Worm (Caenorhabditis elegans) whole organism, young adult: Measurements from ENCODE around the gene C48A7.16.

ENCODE experiments used
- B0035.1 ChIP-seq: sonication (generic microtip); optimal IDR thresholded peaks from 2 replicates; lab custom pipeline; 2016; ENCODE audit warnings: missing genetic modification characterization, mild to moderate bottlenecking, missing compliant biosample characterization, missing genotype, missing genetic modification reagents
- B0261.1 ChIP-seq: sonication (generic microtip); optimal IDR thresholded peaks from 2 replicates; lab custom pipeline; 2016; ENCODE audit warnings: mild to moderate bottlenecking, missing genetic modification characterization, moderate library complexity, missing compliant biosample characterization
- B0336.3 ChIP-seq: fragments of 200-800 bp; sonication (Bioruptor generic); IDR thresholded peaks from 2 replicates; pipeline ENCODE4 v1.3.6; 2022; ENCODE audit warnings: missing genetic modification characterization, missing compliant biosample characterization
- C06A6.2 ChIP-seq: fragments of 200-800 bp; sonication (Bioruptor generic); conservative IDR thresholded peaks from 2 replicates; pipeline ENCODE4 v1.3.6; 2022; ENCODE audit warnings: missing genetic modification characterization, missing compliant biosample characterization
- C17E4.6 ChIP-seq: fragments of 200-800 bp; sonication (Bioruptor generic); IDR thresholded peaks from 2 replicates; pipeline ENCODE4 v1.3.6; 2022; ENCODE audit warnings: missing genetic modification reagents, missing genetic modification characterization, missing compliant biosample characterization
- F10E7.11 ChIP-seq: sonication (generic microtip); optimal IDR thresholded peaks from 2 replicates; lab custom pipeline; 2017; ENCODE audit warnings: mild to moderate bottlenecking, missing genetic modification characterization, moderate library complexity, missing compliant biosample characterization
- F23B12.7 ChIP-seq: sonication (generic microtip); optimal IDR thresholded peaks from 2 replicates; lab custom pipeline; 2017; ENCODE audit warnings: missing genetic modification characterization, mild to moderate bottlenecking, missing compliant biosample characterization, antibody characterized with exemption, moderate library complexity; ENCODE audit not compliant: insufficient read depth
- F37B4.10 ChIP-seq: fragments of 200-800 bp; sonication (Bioruptor generic); IDR thresholded peaks from 2 replicates; pipeline ENCODE4 v1.3.6; 2022; ENCODE audit warnings: missing genetic modification characterization, missing compliant biosample characterization
- F49E8.2 ChIP-seq: sonication (generic microtip); optimal IDR thresholded peaks from 3 replicates; lab custom pipeline; 2017; ENCODE audit warnings: missing genetic modification characterization, mild to moderate bottlenecking, missing compliant biosample characterization, antibody characterized with exemption, moderate library complexity; ENCODE audit not compliant: insufficient read depth
- K12H6.12 ChIP-seq: fragments of 200-800 bp; sonication (Bioruptor generic); optimal IDR thresholded peaks from 2 replicates; lab custom pipeline; 2018; ENCODE audit warnings: mild to moderate bottlenecking, missing genetic modification characterization, missing compliant biosample characterization
- Y67H2A.10 ChIP-seq: fragments of 200-800 bp; sonication (Bioruptor generic); conservative IDR thresholded peaks from 2 replicates; pipeline ENCODE4 v1.3.6; 2022; ENCODE audit warnings: missing genetic modification reagents, missing genetic modification characterization, missing compliant biosample characterization
- Y95B8A.8 ChIP-seq: fragments of 200-800 bp; sonication (Bioruptor generic); IDR thresholded peaks from 2 replicates; pipeline ENCODE4 v1.3.6; 2022; ENCODE audit warnings: missing genetic modification reagents, missing genetic modification characterization, missing compliant biosample characterization
- aptf-2 ChIP-seq: fragments of 200-800 bp; sonication (Bioruptor generic); conservative IDR thresholded peaks from 2 replicates; pipeline ENCODE4 v1.3.6; 2022; ENCODE audit warnings: missing genetic modification reagents, missing genetic modification characterization, missing compliant biosample characterization
- atf-7 ChIP-seq: sonication (generic microtip); optimal IDR thresholded peaks from 2 replicates; lab custom pipeline; 2017; ENCODE audit warnings: mild to moderate bottlenecking, missing genetic modification characterization, missing compliant biosample characterization
- athp-1 ChIP-seq: sonication (generic microtip); optimal IDR thresholded peaks from 2 replicates; lab custom pipeline; 2017; ENCODE audit warnings: mild to moderate bottlenecking, missing genetic modification characterization, missing compliant biosample characterization
- attf-5 ChIP-seq: fragments of 200-800 bp; sonication (Bioruptor generic); optimal IDR thresholded peaks from 2 replicates; lab custom pipeline; 2018; ENCODE audit warnings: mild to moderate bottlenecking, missing genetic modification characterization, missing compliant biosample characterization
- bed-1 ChIP-seq: fragments of 200-800 bp; sonication (Bioruptor generic); IDR thresholded peaks from 2 replicates; pipeline ENCODE4 v1.3.6; 2022; ENCODE audit warnings: missing genetic modification reagents, missing genetic modification characterization, missing compliant biosample characterization
- ccch-3 ChIP-seq: fragments of 200-800 bp; sonication (Bioruptor generic); optimal IDR thresholded peaks from 2 replicates; lab custom pipeline; 2018; ENCODE audit warnings: mild to moderate bottlenecking, missing genetic modification characterization, missing compliant biosample characterization
- cebp-1 ChIP-seq, 2 experiments: fragments of 200-800 bp in 1 of 2; sonication (Bioruptor generic) in 1 of 2; sonication (generic microtip) in 1 of 2; IDR thresholded peaks in 1 of 2; optimal IDR thresholded peaks in 1 of 2; 2 replicates each; pipeline versions ENCODE4 v1.3.6 to Lab custom; 2017 to 2022; ENCODE audit warnings: missing compliant biosample characterization in 2 of 2, missing genetic modification characterization in 2 of 2, mild to moderate bottlenecking in 1 of 2, missing genetic modification reagents in 1 of 2, moderate library complexity in 1 of 2
- ceh-79 ChIP-seq: sonication (generic microtip); optimal IDR thresholded peaks from 2 replicates; lab custom pipeline; 2017; ENCODE audit warnings: mild to moderate bottlenecking, missing genetic modification characterization, missing compliant biosample characterization
- dox-1 ChIP-seq: fragments of 200-800 bp; sonication (Bioruptor generic); IDR thresholded peaks from 2 replicates; pipeline ENCODE4 v1.3.6; 2022; ENCODE audit warnings: missing genetic modification reagents, missing genetic modification characterization, missing compliant biosample characterization
- dpl-1 ChIP-seq: fragments of 150-350 bp; optimal IDR thresholded peaks from 2 replicates; lab custom pipeline; 2014; ENCODE audit warnings: missing biosample characterization, missing genetic modification reagents, missing genetic modification characterization
- efl-1 ChIP-seq: fragments of 150-350 bp; optimal IDR thresholded peaks from 2 replicates; lab custom pipeline; 2014; ENCODE audit warnings: missing biosample characterization, missing genetic modification reagents, missing genetic modification characterization
- ets-4 ChIP-seq: fragments of 200-800 bp; sonication (Bioruptor generic); optimal IDR thresholded peaks from 2 replicates; lab custom pipeline; 2018; ENCODE audit warnings: mild to moderate bottlenecking, missing genetic modification characterization, missing compliant biosample characterization
- him-1 ChIP-seq: sonication (generic microtip); optimal IDR thresholded peaks from 2 replicates; lab custom pipeline; 2016; ENCODE audit warnings: missing genotype, missing genetic modification reagents, missing genetic modification characterization, missing compliant biosample characterization
- hmg-20 ChIP-seq: fragments of 200-800 bp; sonication (Bioruptor generic); IDR thresholded peaks from 2 replicates; pipeline ENCODE4 v1.3.6; 2022; ENCODE audit warnings: missing genetic modification reagents, missing genetic modification characterization, missing compliant biosample characterization
- let-607 ChIP-seq, 2 experiments: fragments of 200-800 bp in 1 of 2; sonication (Bioruptor generic) in 1 of 2; sonication (generic microtip) in 1 of 2; optimal IDR thresholded peaks; 2 replicates each; lab custom pipeline; 2016 to 2018; ENCODE audit warnings: mild to moderate bottlenecking in 2 of 2, missing compliant biosample characterization in 2 of 2, missing genetic modification characterization in 2 of 2, moderate library complexity in 2 of 2, missing genotype in 1 of 2
- lin-35 ChIP-seq, 3 experiments: fragments of 150-350 bp in 2 of 3; sonication (generic microtip) in 1 of 3; optimal IDR thresholded peaks; 2 replicates each; lab custom pipeline; 2014 to 2018; ENCODE audit warnings: missing biosample characterization in 3 of 3, missing genetic modification characterization in 3 of 3, missing genetic modification reagents in 3 of 3
- lin-40 ChIP-seq: sonication (generic microtip); optimal IDR thresholded peaks from 2 replicates; lab custom pipeline; 2016; ENCODE audit warnings: missing genetic modification characterization, mild to moderate bottlenecking, missing compliant biosample characterization, missing genotype, missing genetic modification reagents
- lsl-1 ChIP-seq: fragments of 200-800 bp; sonication (Bioruptor generic); optimal IDR thresholded peaks from 2 replicates; lab custom pipeline; 2018; ENCODE audit warnings: mild to moderate bottlenecking, missing genetic modification characterization, moderate library complexity, missing compliant biosample characterization
- madf-10 ChIP-seq: sonication (generic microtip); optimal IDR thresholded peaks from 2 replicates; lab custom pipeline; 2016; ENCODE audit warnings: mild to moderate bottlenecking, missing genetic modification characterization, missing compliant biosample characterization
- madf-6 ChIP-seq: fragments of 200-800 bp; sonication (Bioruptor generic); IDR thresholded peaks from 2 replicates; pipeline ENCODE4 v1.3.6; 2022; ENCODE audit warnings: missing genetic modification reagents, missing genetic modification characterization, missing compliant biosample characterization
- madf-8 ChIP-seq: fragments of 200-800 bp; sonication (Bioruptor generic); conservative IDR thresholded peaks from 2 replicates; pipeline ENCODE4 v1.3.6; 2022; ENCODE audit warnings: missing genetic modification reagents, missing genetic modification characterization, missing compliant biosample characterization
- nhr-27 ChIP-seq: fragments of 200-800 bp; sonication (Bioruptor generic); optimal IDR thresholded peaks from 2 replicates; lab custom pipeline; 2018; ENCODE audit warnings: mild to moderate bottlenecking, missing genetic modification characterization, moderate library complexity, missing compliant biosample characterization
- somi-1 ChIP-seq: fragments of 200-800 bp; sonication (Bioruptor generic); optimal IDR thresholded peaks from 2 replicates; lab custom pipeline; 2018; ENCODE audit warnings: mild to moderate bottlenecking, missing genetic modification characterization, missing compliant biosample characterization
- sptf-2 ChIP-seq: fragments of 200-800 bp; sonication (Bioruptor generic); optimal IDR thresholded peaks from 2 replicates; lab custom pipeline; 2018; ENCODE audit warnings: mild to moderate bottlenecking, missing genetic modification characterization, missing compliant biosample characterization
- tlf-1 ChIP-seq: fragments of 200-800 bp; sonication (Bioruptor generic); optimal IDR thresholded peaks from 2 replicates; lab custom pipeline; 2018; ENCODE audit warnings: mild to moderate bottlenecking, missing genetic modification characterization, missing compliant biosample characterization
- zim-3 ChIP-seq: sonication (generic microtip); optimal IDR thresholded peaks from 2 replicates; lab custom pipeline; 2017; ENCODE audit warnings: mild to moderate bottlenecking, missing genetic modification characterization, moderate library complexity, missing compliant biosample characterization
- ztf-22 ChIP-seq: fragments of 200-800 bp; sonication (Bioruptor generic); optimal IDR thresholded peaks from 2 replicates; lab custom pipeline; 2018; ENCODE audit warnings: mild to moderate bottlenecking, missing genetic modification characterization, moderate library complexity, missing compliant biosample characterization
- ztf-28 ChIP-seq: fragments of 200-800 bp; sonication (Bioruptor generic); IDR thresholded peaks from 2 replicates; pipeline ENCODE4 v1.3.6; 2022; ENCODE audit warnings: missing genetic modification reagents, missing genetic modification characterization, missing compliant biosample characterization
- ztf-6 ChIP-seq: fragments of 200-800 bp; sonication (Bioruptor generic); IDR thresholded peaks from 2 replicates; pipeline ENCODE4 v1.3.6; 2022; ENCODE audit warnings: missing genetic modification reagents, missing genetic modification characterization, missing compliant biosample characterization

The C48A7.16 gene

DNA sequence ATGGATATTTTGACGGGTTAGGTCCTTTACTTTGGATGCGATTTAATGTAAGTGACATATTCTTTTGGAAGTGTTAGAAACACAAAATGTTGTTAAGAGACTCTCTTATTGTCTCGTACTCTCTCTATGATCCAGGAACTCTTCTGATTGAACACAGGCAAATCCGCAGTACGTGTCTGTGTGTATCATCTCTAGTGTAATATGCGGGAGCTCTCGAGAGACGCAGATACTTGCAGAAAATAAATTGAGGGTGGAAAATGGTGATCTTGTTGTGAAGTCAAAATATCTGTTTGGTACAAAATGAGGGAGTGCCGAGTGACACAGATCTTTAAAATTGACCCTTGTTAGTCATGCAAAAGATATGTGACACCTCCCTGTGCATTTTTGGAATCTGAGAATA is 1.4 kb downstream of the C48A7.16 start:
- TF ChIP-seq sptf-2 (GFP tag; lab: Kevin White, UChicago) (no peak), atf-7 (no peak), B0336.3 (GFP tag; lab: Robert Waterston, UW) (no peak), madf-8 (no peak), C17E4.6 (GFP tag; lab: Robert Waterston, UW) (no peak), Y67H2A.10 (GFP tag; lab: Robert Waterston, UW) (no peak), B0035.1 (tag; lab: Kevin White, UChicago) (no peak), bed-1 (no peak), lin-35 (GFP tag; optimal IDR thresholded peaks at IDR 0.05; lab: Kevin White, UChicago) (no peak), Y95B8A.8 (no peak), ceh-79 (no peak), aptf-2 (GFP tag; lab: Robert Waterston, UW) (no peak), him-1 (tag; lab: Kevin White, UChicago) (no peak), F10E7.11 (tag; lab: Kevin White, UChicago) (no peak), K12H6.12 (tag; lab: Kevin White, UChicago) (no peak), dox-1 (GFP tag; lab: Robert Waterston, UW) (no peak), C06A6.2 (no peak)
- TF ChIP-seq, all 124 proteins: peak for 0

DNA sequence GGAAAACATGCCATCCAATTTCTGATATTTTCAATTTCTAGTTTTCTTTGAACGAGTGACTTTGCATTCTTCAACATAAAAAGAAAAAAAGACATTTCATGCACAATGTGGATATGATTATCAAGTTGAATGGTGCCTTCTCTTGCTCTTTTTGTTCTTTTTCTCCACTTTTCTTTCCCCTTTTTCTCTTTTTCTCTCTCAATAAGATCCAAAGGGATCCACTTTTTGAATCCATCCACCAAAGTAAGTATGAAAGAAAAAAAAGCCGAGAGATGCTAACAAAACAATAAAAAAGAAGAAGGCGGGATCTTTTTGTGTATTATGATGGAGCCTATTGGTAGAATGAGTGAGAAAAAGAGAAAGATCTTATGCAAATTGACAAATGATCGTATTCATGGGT is 2.0 kb downstream of the C48A7.16 start:
- no peak for TF ChIP-seq F23B12.7 (tag; lab: Kevin White, UChicago)
- no peak for TF ChIP-seq C17E4.6 (GFP tag; lab: Robert Waterston, UW)
- TF ChIP-seq efl-1 (GFP tag; lab: Kevin White, UChicago) = no peak
- no peak for TF ChIP-seq nhr-27 (tag; lab: Kevin White, UChicago)
- TF ChIP-seq zim-3 (tag; lab: Kevin White, UChicago) = no peak
- TF ChIP-seq ets-4 (GFP tag; lab: Kevin White, UChicago) = no peak

DNA sequence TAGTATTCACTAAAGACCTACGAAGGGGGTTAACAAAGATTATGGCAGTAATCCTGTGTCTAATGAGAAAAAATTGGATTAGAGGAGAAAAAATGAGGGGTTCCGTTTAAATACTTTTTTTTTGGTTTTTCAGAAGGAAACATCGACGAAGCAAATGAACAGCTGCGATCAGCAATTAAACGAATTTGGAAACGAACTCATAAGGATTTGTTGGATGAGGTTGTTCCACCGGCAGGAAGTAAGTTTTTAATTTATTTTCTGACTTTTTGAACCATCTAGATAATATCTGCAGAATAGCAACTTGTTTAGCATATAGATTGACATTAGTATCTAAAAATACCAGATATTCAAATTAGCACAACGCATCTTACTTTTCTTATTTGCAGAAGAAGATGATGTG is 8.3 kb downstream of the C48A7.16 start:
- TF ChIP-seq lin-40 (tag; lab: Kevin White, UChicago) = no peak
- no peak for TF ChIP-seq dox-1 (GFP tag; lab: Robert Waterston, UW)
- TF ChIP-seq let-607 (tag; optimal IDR thresholded peaks at IDR 0.05; lab: Kevin White, UChicago) = no peak
- TF ChIP-seq madf-10 (tag; lab: Kevin White, UChicago) = no peak
- TF ChIP-seq somi-1 = no peak
- TF ChIP-seq attf-5 (GFP tag; lab: Kevin White, UChicago) = no peak
- TF ChIP-seq ztf-22 = no peak
- TF ChIP-seq dpl-1 (GFP tag; lab: Kevin White, UChicago) = no peak
- no peak for TF ChIP-seq athp-1 (tag; lab: Kevin White, UChicago)
- no peak for TF ChIP-seq ccch-3 (GFP tag; lab: Kevin White, UChicago)
- TF ChIP-seq, all 124 proteins: peak for 0

DNA sequence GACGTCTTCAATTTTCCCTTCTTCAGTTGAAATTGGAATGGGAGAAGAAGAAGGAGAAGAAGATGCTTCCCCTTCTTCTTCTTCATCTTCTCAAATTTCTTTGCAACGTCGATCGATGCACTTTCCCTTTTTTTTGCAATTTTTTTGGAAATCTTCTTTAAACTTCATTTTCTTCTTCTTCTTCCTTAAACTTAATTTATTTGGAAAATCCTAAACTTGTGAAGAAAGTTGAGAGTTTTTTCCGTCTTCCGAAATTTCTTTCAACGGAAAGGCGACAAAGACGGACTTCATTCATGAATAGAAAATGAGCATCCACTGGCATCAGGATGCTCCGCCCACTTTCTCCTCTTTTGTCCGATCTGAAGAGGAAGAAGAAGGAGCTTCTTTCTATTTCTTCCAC is 8.9 kb downstream of the C48A7.16 start:
- TF ChIP-seq madf-6 = no peak
- TF ChIP-seq B0261.1 (tag; lab: Kevin White, UChicago) = no peak
- no peak for TF ChIP-seq lsl-1 (GFP tag; lab: Kevin White, UChicago)
- no peak for TF ChIP-seq madf-8
- TF ChIP-seq ztf-28 (GFP tag; lab: Robert Waterston, UW) = no peak
- no peak for TF ChIP-seq F37B4.10 (GFP tag; lab: Robert Waterston, UW)
- no peak for TF ChIP-seq athp-1 (tag; lab: Kevin White, UChicago)
- TF ChIP-seq tlf-1 (GFP tag; lab: Kevin White, UChicago) = no peak
- no peak for TF ChIP-seq ztf-6 (GFP tag; lab: Robert Waterston, UW)
- no peak for TF ChIP-seq B0336.3 (GFP tag; lab: Robert Waterston, UW)
- TF ChIP-seq let-607 (tag; optimal IDR thresholded peaks at IDR 0.05; lab: Kevin White, UChicago) = no peak
- no peak for TF ChIP-seq hmg-20 (GFP tag; lab: Robert Waterston, UW)
- no peak for TF ChIP-seq cebp-1 (GFP tag; IDR thresholded peaks at IDR 0.05; lab: Robert Waterston, UW)
- TF ChIP-seq cebp-1 (tag; optimal IDR thresholded peaks at IDR 0.05; lab: Kevin White, UChicago) = no peak
- TF ChIP-seq F49E8.2 = no peak
- no peak for TF ChIP-seq ccch-3 (GFP tag; lab: Kevin White, UChicago)
- no peak for TF ChIP-seq madf-10 (tag; lab: Kevin White, UChicago)
